Worm (Caenorhabditis elegans) whole organism, L4 larva: ENCODE data around the gene D2007.2.

Source experiments
- Y105C5A.15 ChIP-seq: fragments of 200-800 bp; sonication (Bioruptor generic); IDR thresholded peaks from 2 replicates; pipeline ENCODE4 v1.3.6; 2022; ENCODE audit warnings: missing genetic modification characterization, missing compliant biosample characterization
- fkh-10 ChIP-seq: fragments of 150-350 bp; optimal IDR thresholded peaks from 2 replicates; lab custom pipeline; 2014; ENCODE audit warnings: missing biosample characterization, missing genetic modification reagents, missing genetic modification characterization
- lin-13 ChIP-seq: fragments of 150-350 bp; optimal IDR thresholded peaks from 2 replicates; lab custom pipeline; 2014; ENCODE audit warnings: missing biosample characterization, missing genetic modification reagents, missing genetic modification characterization
- lin-38 ChIP-seq: fragments of 200-800 bp; sonication (Bioruptor generic); IDR thresholded peaks from 2 replicates; pipeline ENCODE4 v1.3.6; 2022; ENCODE audit warnings: missing genetic modification reagents, missing genetic modification characterization, missing compliant biosample characterization
- mep-1 ChIP-seq: fragments of 150-350 bp; sonication (generic microtip); optimal IDR thresholded peaks from 3 replicates; lab custom pipeline; 2014; ENCODE audit warnings: missing biosample characterization, missing genetic modification characterization
- nhr-28 ChIP-seq: fragments of 150-350 bp; optimal IDR thresholded peaks from 2 replicates; lab custom pipeline; 2014; ENCODE audit warnings: missing biosample characterization, missing genetic modification characterization
- nhr-48 ChIP-seq: sonication (generic microtip); optimal IDR thresholded peaks from 2 replicates; lab custom pipeline; 2016; ENCODE audit warnings: mild to moderate bottlenecking, missing genetic modification characterization, missing compliant biosample characterization
- nhr-77 ChIP-seq: fragments of 150-350 bp; optimal IDR thresholded peaks from 2 replicates; lab custom pipeline; 2014; ENCODE audit warnings: missing biosample characterization, missing genetic modification characterization
- pqm-1 ChIP-seq: sonication (generic microtip); optimal IDR thresholded peaks from 2 replicates; lab custom pipeline; 2017; ENCODE audit warnings: missing biosample characterization, missing genetic modification characterization
- snpc-4 ChIP-seq: fragments of 150-350 bp; optimal IDR thresholded peaks from 2 replicates; lab custom pipeline; 2014; ENCODE audit warnings: missing biosample characterization, missing genetic modification characterization
- unc-39 ChIP-seq: sonication (generic microtip); optimal IDR thresholded peaks from 2 replicates; lab custom pipeline; 2017; ENCODE audit warnings: missing biosample characterization, missing genetic modification characterization
- unc-62 ChIP-seq, 3 experiments: fragments of 150-350 bp in 1 of 3; sonication (generic microtip); optimal IDR thresholded peaks in 2 of 3; peaks in 1 of 3; 1 replicate in 1 of 3; 2 replicates in 2 of 3; lab custom pipeline; 2014 to 2017; ENCODE audit warnings: missing biosample characterization in 3 of 3, missing genetic modification characterization in 3 of 3, missing genetic modification reagents in 3 of 3, missing genotype in 1 of 3

- TF ChIP-seq fkh-10 (GFP tag; lab: Kevin White, UChicago) (no peak), pqm-1 (tag; lab: Kevin White, UChicago) (no peak), Y105C5A.15 (no peak), nhr-48 (no peak), unc-62 (GFP tag; optimal IDR thresholded peaks at IDR 0.05 in 1 of 2; lab: Kevin White, UChicago) (no peak), unc-62 (tag; optimal IDR thresholded peaks at IDR 0.05; lab: Kevin White, UChicago) (no peak), lin-38 (no peak), nhr-77 (tag; lab: Kevin White, UChicago) (no peak), unc-39 (tag; lab: Kevin White, UChicago) (no peak), nhr-28 (tag; lab: Kevin White, UChicago) (no peak), snpc-4 (tag; lab: Kevin White, UChicago) (no peak), lin-13 (GFP tag; lab: Kevin White, UChicago) (no peak), mep-1 (tag; lab: Kevin White, UChicago) (no peak)
These were observed 33.8 kb downstream of the D2007.2 start for ce11 chrIII:8182573-8182972.
